Fruit fly (Drosophila melanogaster) whole organism, larva: ENCODE data around the gene CG3634.

ENCODE experiments used
- noc ChIP-seq: fragments of 200-800 bp; sonication (Bioruptor generic); optimal IDR thresholded peaks from 3 replicates; lab custom pipeline; 2019; ENCODE audit warnings: missing biosample characterization, mild to moderate bottlenecking, missing genetic modification characterization, moderate library complexity

Gene CG3634

DNA sequence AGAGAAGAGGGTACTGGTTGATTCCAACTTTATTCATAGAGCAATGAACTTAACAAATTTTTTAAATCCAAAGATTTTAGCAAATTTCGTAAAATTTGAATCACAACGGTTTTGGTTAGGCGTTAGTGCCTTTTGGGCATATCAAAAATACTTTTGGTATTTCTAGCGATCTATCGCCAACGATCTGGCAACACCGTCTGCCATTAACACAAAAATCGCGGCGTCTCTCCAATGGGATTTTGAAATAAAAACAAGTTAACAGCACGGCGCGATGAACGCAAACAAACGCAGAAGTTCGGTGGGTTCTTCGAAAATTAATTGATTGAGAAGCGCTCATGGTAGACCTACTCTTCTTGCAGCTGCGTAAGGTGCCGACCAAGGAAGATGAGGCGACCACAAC is 8.9 kb downstream of the CG3634 start, which contains the start of gene Spc105R:
Spc105R (plus strand) TSS at position 203 of the 400 bp plus-strand sequence.
- TF ChIP-seq noc, result no peak

DNA sequence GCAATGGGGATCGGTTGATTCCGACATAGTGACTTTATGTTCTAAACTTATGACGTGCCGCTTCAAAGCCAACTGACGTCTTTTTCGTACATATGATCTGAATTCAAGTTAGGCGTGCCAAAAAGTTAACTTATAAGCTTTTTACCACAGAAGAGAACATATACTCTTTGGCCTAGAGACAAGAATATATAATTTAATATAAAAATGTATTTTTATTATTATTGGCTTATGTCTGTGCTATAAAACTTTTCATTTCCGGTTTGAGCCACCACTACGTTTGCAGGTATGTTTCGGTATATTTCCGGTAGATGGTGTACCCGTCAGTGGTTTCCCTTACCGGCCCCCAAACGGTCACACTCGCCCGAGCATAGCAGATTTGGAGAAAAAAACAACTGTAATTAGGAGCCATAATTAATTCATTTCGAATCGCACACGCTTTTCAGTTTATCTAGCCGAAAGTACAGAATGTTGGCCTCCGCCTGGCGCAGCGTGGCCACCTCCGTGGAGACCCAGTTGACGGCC is 10.7 kb downstream of the CG3634 start, which contains the start of the genes CG3698 and tzn:
CG3698 (minus strand) TSS at position 51 of the 522 bp plus-strand sequence.
tzn (plus strand) TSS at position 321 of the 522 bp plus-strand sequence.
- no peak for TF ChIP-seq noc

DNA sequence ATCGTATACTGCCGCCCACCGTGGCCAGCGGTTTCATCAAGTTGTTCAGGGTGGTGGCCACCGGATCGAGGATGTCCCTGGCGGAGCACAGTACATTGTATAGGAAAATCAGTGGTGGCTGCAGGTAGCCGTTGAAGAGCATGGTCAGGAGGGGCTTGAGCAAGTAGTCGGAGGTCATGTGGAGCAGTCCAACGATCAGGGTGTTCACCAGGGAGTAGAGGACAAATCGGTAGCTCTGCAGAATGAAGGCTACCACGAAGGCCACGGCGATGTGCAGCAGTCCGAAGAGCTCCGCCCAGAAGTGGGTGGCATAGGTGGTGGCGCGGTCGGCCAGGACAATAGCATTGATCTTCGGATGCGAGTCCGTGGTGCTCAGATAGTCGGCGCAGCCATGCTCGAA is 11.7 kb downstream of the CG3634 start:
- no peak for TF ChIP-seq noc

DNA sequence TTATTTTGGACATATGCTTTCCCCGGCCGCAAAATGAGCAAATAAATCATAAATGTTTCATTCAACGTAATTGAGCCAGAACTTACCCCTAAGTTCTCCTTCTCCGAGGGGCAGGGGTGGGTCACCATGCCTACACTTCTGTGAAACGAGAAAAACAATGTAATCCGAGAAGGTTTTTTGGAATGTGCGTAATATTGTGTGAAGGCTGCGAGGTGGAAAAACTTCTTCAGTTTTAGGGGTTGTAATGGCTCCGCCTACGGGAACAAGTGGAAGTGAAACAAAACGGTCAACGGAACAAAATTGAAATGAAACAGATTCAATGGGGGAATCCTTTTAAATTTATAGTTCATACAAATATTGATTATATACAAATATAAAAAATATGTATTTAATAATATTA is 12.3 kb downstream of the CG3634 start:
- TF ChIP-seq noc, result no peak

DNA sequence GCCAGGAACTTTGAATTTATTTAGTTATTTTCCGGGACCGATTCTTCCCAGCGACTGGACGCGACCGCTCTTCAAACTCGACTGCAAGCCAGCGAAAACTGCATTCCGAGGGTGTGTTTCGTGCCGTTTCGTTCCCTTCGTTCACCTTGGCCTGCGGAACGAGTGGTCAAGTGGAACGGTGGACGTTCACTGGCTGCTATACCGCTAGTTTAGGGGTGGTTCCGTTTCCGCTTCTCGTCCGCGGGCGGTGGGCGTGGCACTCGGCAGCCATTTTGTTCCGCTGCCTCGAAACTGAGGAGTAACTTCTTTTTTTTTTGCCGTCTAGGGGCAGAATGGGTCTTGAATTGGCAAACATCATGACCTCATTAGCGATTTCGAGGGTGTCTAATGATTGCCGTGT is 16.4 kb downstream of the CG3634 start, which contains the start of gene Six4:
Six4 (minus strand) TSS at position 85 of the 400 bp plus-strand sequence.
- TF ChIP-seq noc, result no peak

DNA sequence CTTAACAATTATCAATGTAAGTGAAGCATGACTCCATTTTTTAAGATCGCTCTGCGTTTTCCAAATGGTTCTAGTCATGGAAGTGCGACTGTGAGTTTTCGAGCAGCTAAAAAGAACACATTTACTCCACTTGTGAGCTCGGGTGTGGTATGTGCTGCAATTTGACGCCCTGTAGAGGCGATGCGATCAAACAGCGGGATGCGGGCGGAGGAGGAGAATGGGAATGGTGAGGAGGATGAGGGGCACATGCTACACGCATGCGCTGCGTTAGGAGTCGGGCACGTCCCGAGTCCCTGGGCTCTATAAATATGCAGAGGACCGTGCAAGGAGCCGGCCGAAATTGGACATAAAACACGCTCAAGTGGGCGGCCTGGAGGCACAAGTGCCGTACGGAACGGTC is 19.8 kb downstream of the CG3634 start:
- no peak for TF ChIP-seq noc

DNA sequence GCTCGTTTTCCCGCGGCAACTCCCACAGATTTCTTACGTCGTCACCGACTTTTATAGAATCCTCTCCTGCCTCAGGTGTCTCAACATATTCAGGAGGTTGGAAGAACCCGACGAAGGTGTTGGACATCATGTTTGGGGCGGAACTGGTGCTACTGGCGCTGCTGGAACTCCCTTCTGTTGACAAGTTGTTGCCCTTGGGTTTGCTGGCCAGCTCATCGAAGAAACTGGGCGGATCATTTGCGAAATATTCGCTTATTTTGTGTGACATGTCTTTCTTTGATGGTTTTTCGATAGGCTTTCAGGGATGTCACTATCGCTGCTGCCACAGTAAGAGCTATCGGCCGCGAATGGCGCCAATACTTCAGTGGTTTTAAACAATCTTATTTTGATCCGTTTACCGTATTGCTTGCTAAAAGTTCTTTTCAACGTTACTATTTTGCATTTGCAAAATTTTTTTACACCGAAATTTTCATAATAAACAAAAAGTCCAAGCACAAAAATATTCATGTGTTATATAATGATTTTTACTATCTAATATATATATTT is 21.2 kb downstream of the CG3634 start, which contains the start of gene CG11396:
CG11396 (minus strand) TSS at position 303 of the 546 bp plus-strand sequence.
- no peak for TF ChIP-seq noc

DNA sequence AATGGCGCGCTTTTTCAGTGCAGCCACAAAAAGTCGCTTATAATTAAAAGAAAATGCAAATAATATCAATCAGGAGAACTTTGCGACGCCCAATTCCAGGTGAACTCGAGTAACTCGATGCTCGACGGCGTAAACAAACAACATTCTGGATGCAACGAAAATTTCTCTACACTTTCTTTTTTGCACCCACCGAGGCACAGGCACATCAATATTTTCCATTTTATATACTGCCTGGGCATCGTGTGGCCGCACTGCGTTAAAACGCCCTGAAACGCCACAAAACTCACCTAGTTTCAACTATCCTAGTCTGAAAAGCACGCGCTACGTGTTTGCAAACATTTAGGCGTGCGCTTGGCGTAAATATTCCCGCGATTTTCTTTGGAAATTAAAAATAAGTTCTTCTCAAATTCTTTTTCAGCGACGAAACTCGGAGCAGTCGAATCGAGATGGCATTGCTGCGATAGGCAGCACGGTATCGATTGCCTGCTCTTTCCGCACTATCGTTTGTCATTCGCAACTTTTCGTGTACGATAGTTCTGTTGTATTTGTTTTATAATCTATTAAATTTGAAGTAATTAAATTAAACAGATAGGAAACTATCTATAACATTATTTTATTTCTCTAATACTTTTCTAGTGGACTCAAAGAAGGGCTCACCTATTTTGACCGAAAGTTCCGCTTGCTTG is 23.2 kb downstream of the CG3634 start, which contains the start of gene Pcif1:
Pcif1 (minus strand) TSS at position 456 of the 686 bp plus-strand sequence.
- TF ChIP-seq noc, result no peak

DNA sequence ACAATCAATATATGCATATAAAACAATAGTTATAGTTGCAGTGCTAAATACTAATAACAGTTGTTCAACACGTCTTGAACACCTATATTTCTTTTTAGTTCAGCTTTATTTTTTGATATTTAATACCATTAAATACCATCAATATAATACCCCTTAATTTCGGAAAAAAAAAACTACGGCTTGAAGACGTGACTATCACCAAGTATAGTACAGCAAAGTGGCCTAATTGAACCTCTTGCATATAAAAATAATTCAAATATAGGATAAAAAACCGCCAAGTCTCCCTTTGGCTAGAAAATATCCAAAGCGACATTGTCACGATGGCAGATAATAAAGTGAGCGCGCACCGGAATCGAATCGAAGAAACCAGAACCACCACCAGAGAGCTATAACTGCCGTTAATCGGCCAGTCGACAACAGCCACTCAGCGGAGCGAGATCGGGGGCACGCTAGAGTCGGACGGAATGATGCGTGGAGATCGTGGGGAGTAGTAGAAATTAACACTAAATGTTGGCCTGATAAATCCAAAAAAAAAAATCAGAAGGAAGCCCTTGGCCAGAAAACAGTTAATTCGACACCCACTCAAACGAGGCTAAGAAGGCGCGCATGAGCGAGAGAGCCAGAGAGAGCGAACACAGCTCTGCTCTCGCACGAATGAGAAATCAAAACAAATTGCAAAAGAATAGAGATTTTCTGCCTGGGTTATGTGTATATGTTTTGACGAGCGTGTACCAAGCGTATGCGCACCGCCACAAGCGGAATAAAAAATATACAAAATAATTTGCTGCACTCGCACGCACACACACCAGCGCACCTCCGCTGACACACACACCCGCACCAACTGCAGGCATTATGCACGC is 24.0 kb downstream of the CG3634 start:
- peak; percentile 66 for TF ChIP-seq noc

DNA sequence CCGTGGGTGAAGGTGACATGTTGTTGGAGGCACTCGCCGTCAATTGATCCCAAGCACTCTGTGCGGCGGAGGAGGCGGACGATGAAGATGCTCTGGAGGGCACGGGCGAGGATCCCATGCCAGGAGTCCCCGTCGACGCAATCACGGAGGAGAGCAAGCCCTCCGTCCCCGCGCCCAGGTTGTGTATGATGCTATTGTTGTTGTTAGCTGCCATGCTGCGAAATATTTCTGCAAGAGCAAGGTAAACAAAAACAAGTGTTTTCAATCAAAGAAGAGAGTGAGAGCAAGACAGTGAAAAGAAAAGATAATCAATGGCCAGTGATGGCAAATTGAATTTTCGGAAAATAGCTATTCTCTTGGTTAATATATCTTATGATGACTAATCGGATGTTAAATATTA is 24.7 kb downstream of the CG3634 start:
- no peak for TF ChIP-seq noc

DNA sequence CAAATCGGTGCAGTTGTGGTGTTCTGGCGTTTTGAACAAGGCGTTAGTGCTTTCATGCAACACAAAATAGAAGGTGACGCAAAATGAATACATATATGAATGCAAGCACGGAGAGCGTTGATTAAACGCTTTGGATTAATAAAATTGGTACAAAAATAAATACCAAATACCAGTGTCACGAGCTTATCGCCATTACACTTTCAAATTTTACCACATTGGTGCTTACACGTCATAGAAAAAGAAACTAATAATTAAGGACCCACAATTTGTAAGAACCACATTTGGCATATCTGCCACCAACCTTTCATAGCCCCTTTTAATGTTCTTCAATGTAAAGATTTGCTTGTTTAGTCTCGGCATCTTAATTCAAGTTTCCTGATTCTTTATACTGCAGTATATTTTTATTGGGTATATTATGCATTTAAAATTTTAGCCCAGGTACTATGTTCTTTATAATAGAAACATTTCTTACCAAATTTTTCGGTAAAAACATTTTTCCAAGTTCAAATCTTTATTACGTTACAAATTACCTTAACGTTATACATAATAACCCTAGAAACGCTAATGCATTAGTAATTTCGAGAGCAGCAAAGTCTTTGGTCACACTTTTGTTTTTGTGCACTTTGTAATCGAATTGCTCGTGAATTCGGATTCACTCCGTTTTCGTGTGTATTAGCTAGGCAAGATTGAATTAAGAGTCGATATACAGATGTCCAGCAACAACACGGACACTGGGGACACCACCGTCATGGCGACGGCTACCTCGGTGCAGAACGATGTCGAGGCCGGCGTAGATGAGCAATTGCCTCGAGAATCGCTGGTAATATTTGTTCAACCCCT is 30.6 kb downstream of the CG3634 start, which contains the start of the genes Pex16 and Pex14:
Pex16 (minus strand) TSS at position 41 of the 840 bp plus-strand sequence.
Pex14 (plus strand) TSS at position 576 of the 840 bp plus-strand sequence.
- TF ChIP-seq noc, result no peak

DNA sequence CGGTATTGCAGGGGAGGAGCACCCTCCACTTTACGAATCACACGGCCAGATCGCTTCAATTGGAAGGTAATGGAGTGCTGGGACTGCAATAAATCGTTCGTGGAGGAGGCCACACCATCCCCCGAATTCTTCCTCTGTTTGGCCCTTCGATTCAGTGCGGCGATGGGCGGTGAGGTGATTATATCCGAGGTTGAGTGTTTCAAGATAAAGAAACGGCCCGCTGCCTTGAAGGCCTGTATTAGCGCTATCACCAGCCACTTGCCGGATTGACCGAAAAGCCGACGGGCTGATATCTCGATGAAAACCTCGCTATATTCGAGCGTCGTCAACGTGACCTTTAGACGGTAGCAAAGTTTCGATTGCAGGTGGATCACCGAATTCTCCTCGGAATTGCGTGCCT is 31.6 kb downstream of the CG3634 start:
- no peak for TF ChIP-seq noc

DNA sequence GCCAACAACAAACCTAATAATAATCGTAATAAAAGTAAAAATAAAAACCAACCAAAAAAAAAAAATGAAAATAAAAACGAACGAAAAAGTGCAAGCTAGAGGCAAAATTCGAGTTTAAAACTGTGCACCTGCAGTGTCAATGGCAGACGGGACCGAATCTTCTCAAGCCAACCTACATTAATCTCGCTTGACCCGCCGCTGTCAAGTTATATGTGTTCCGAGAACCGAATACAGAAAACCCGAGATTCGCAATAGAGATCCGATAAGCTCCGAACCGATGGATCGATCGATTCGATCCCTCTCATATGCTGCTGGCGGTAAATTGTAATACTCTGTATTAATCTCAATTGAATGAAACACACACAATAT is 36.4 kb downstream of the CG3634 start:
- no peak for TF ChIP-seq noc

DNA sequence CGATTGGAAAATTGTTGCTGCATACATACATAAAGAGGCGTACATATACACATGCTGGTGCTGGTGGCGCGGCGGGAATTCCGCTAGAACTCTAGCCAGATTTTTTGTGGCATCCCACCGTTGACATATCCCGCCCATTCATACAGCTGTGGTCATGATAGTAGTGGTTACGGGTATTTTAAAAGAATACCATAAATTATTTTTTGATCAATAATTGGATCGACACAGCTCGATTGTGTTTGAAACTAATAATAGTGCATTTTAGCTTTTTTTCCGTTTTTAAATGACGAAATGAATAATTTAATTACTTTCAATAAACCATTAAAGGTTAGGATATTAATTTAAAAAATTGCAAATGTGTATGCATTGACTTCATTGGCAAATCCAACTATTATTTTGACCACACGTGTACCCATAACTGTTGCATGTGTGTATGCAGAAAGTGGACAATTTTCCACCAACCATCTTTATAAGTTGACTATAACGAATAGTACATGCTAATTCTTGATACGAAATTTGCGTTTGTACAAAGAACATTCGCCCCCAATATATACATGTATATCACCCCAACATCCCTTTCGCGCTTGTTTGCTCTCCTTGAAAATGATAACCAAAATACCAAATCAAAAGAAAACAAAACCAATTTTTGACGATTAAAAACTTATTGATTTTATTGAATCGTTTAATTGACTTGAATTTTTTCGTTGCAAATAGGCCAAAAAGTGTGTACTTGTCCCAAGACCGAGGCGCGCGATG is 37.0 kb downstream of the CG3634 start:
- peak; percentile 38 for TF ChIP-seq noc
